Worm (Caenorhabditis elegans) whole organism, L4 larva: Measurements from ENCODE around the gene W06B4.1.

Source experiments
- F37D6.2 ChIP-seq: sonication (generic microtip); optimal IDR thresholded peaks from 2 replicates; lab custom pipeline; 2016; ENCODE audit warnings: mild to moderate bottlenecking, missing genetic modification characterization, missing compliant biosample characterization
- F44E2.7 ChIP-seq: fragments of 200-800 bp; sonication (Bioruptor generic); IDR thresholded peaks from 2 replicates; pipeline ENCODE4 v2.1.2; 2022; ENCODE audit warnings: missing genetic modification characterization, missing compliant biosample characterization
- ZK546.5 ChIP-seq, 2 experiments: sonication (generic microtip); optimal IDR thresholded peaks; 2 replicates each; lab custom pipeline; 2017; ENCODE audit warnings: missing biosample characterization in 2 of 2, missing genetic modification characterization in 2 of 2
- aha-1 ChIP-seq: fragments of 150-350 bp; peaks from one replicate; lab custom pipeline; 2014; ENCODE audit warnings: missing biosample characterization, missing genetic modification characterization
- aly-2 ChIP-seq: sonication (generic microtip); optimal IDR thresholded peaks from 2 replicates; lab custom pipeline; 2018; ENCODE audit warnings: missing biosample characterization, missing genetic modification characterization
- ama-1 ChIP-seq: fragments of 150-350 bp; optimal IDR thresholded peaks from 2 replicates; lab custom pipeline; 2014; ENCODE audit warnings: inconsistent platforms, mixed read lengths
- attf-4 ChIP-seq: sonication (generic microtip); optimal IDR thresholded peaks from 3 replicates; lab custom pipeline; 2017; ENCODE audit warnings: missing biosample characterization, missing genetic modification characterization
- ceh-20 ChIP-seq: fragments of 200-800 bp; sonication (Bioruptor generic); IDR thresholded peaks from 2 replicates; pipeline ENCODE4 v1.3.6; 2022; ENCODE audit warnings: missing genetic modification reagents, missing genetic modification characterization, missing compliant biosample characterization
- ceh-28 ChIP-seq: fragments of 150-350 bp; optimal IDR thresholded peaks from 2 replicates; lab custom pipeline; 2014; ENCODE audit warnings: missing biosample characterization, missing genetic modification reagents, missing genetic modification characterization
- ceh-44 ChIP-seq: fragments of 200-800 bp; sonication (Bioruptor generic); IDR thresholded peaks from 2 replicates; pipeline ENCODE4 v1.3.6; 2022; ENCODE audit warnings: missing genetic modification reagents, missing genetic modification characterization, missing compliant biosample characterization
- ces-1 ChIP-seq: fragments of 150-350 bp; sonication (generic microtip); optimal IDR thresholded peaks from 4 replicates; lab custom pipeline; 2014; ENCODE audit warnings: missing biosample characterization, missing genetic modification reagents, missing genetic modification characterization
- ctbp-1 ChIP-seq: fragments of 200-800 bp; sonication (Bioruptor generic); IDR thresholded peaks from 2 replicates; pipeline ENCODE4 v1.3.6; 2022; ENCODE audit warnings: missing genetic modification reagents, missing genetic modification characterization, missing compliant biosample characterization
- daf-12 ChIP-seq: fragments of 150-350 bp; optimal IDR thresholded peaks from 2 replicates; lab custom pipeline; 2014; ENCODE audit warnings: missing biosample characterization, missing genetic modification reagents, missing genetic modification characterization
- daf-16 ChIP-seq, 3 experiments: sonication (generic microtip); optimal IDR thresholded peaks; 2 replicates each; lab custom pipeline; 2016 to 2017; ENCODE audit warnings: missing genetic modification characterization in 3 of 3, missing genetic modification reagents in 3 of 3, mild to moderate bottlenecking in 2 of 3, missing compliant biosample characterization in 2 of 3, missing biosample characterization in 1 of 3, moderate library complexity in 1 of 3
- daf-19 ChIP-seq: fragments of 200-800 bp; sonication (Bioruptor generic); conservative IDR thresholded peaks from 2 replicates; pipeline ENCODE4 v1.3.6; 2022; ENCODE audit warnings: missing genetic modification characterization, missing compliant biosample characterization
- dmd-6 ChIP-seq: fragments of 200-800 bp; sonication (Bioruptor generic); IDR thresholded peaks from 2 replicates; pipeline ENCODE4 v1.3.6; 2022; ENCODE audit warnings: missing genetic modification reagents, missing genetic modification characterization, missing compliant biosample characterization
- dmd-9 ChIP-seq: fragments of 200-800 bp; sonication (Bioruptor generic); IDR thresholded peaks from 2 replicates; pipeline ENCODE4 v1.3.6; 2022; ENCODE audit warnings: missing genetic modification reagents, missing genetic modification characterization, missing compliant biosample characterization
- dve-1 ChIP-seq: sonication (generic microtip); optimal IDR thresholded peaks from 2 replicates; lab custom pipeline; 2017; ENCODE audit warnings: antibody characterized with exemption, mild to moderate bottlenecking, missing genetic modification characterization, missing compliant biosample characterization; ENCODE audit not compliant: insufficient read depth
- hif-1 ChIP-seq, 2 experiments: sonication (generic microtip); optimal IDR thresholded peaks; 2 replicates each; lab custom pipeline; 2016 to 2017; ENCODE audit warnings: missing compliant biosample characterization in 2 of 2, missing genetic modification characterization in 2 of 2, missing genetic modification reagents in 2 of 2, missing genotype in 2 of 2, mild to moderate bottlenecking in 1 of 2
- hlh-11 ChIP-seq: fragments of 200-800 bp; sonication (Bioruptor generic); optimal IDR thresholded peaks from 2 replicates; lab custom pipeline; 2018; ENCODE audit warnings: mild to moderate bottlenecking, missing genetic modification characterization, missing compliant biosample characterization
- lim-7 ChIP-seq: fragments of 200-800 bp; sonication (Bioruptor generic); IDR thresholded peaks from 2 replicates; pipeline ENCODE4 v1.3.6; 2022; ENCODE audit warnings: missing genetic modification characterization, missing compliant biosample characterization
- lin-1 ChIP-seq: fragments of 200-800 bp; sonication (Bioruptor generic); IDR thresholded peaks from 2 replicates; pipeline ENCODE4 v1.3.6; 2022; ENCODE audit warnings: missing genetic modification reagents, missing genetic modification characterization, missing compliant biosample characterization
- madf-9 ChIP-seq: fragments of 200-800 bp; sonication (Bioruptor generic); conservative IDR thresholded peaks from 2 replicates; pipeline ENCODE4 v1.3.6; 2022; ENCODE audit warnings: missing genetic modification reagents, missing genetic modification characterization, missing compliant biosample characterization
- mep-1 ChIP-seq: fragments of 150-350 bp; sonication (generic microtip); optimal IDR thresholded peaks from 3 replicates; lab custom pipeline; 2014; ENCODE audit warnings: missing biosample characterization, missing genetic modification characterization
- mes-2 ChIP-seq: sonication (generic microtip); optimal IDR thresholded peaks from 2 replicates; lab custom pipeline; 2016; ENCODE audit warnings: missing genotype, mild to moderate bottlenecking, missing genetic modification characterization, missing compliant biosample characterization; ENCODE audit not compliant: poor library complexity, severe bottlenecking
- mxl-2 ChIP-seq: fragments of 200-800 bp; sonication (Bioruptor generic); conservative IDR thresholded peaks from 2 replicates; pipeline ENCODE4 v1.3.6; 2022; ENCODE audit warnings: missing genetic modification reagents, missing genetic modification characterization, missing compliant biosample characterization
- mxl-3 ChIP-seq: fragments of 200-800 bp; sonication (Bioruptor generic); optimal IDR thresholded peaks from 2 replicates; lab custom pipeline; 2018; ENCODE audit warnings: mild to moderate bottlenecking, missing genetic modification characterization, missing compliant biosample characterization
- nhr-111 ChIP-seq: fragments of 200-800 bp; sonication (Bioruptor generic); optimal IDR thresholded peaks from 2 replicates; lab custom pipeline; 2018; ENCODE audit warnings: mild to moderate bottlenecking, missing genetic modification characterization, missing compliant biosample characterization
- nhr-237 ChIP-seq: sonication (generic microtip); optimal IDR thresholded peaks from 2 replicates; lab custom pipeline; 2017; ENCODE audit warnings: missing biosample characterization, missing genetic modification characterization
- nhr-41 ChIP-seq: fragments of 200-800 bp; sonication (Bioruptor generic); IDR thresholded peaks from 2 replicates; pipeline ENCODE4 v1.3.6; 2022; ENCODE audit warnings: missing genetic modification reagents, missing genetic modification characterization, missing compliant biosample characterization
- nhr-76 ChIP-seq: fragments of 150-350 bp; optimal IDR thresholded peaks from 2 replicates; lab custom pipeline; 2014; ENCODE audit warnings: missing biosample characterization, missing genetic modification characterization
- nhr-77 ChIP-seq: fragments of 150-350 bp; optimal IDR thresholded peaks from 2 replicates; lab custom pipeline; 2014; ENCODE audit warnings: missing biosample characterization, missing genetic modification characterization
- pha-4 ChIP-seq, 2 experiments: fragments of 150-350 bp in 1 of 2; fragments of 200-800 bp in 1 of 2; sonication (Bioruptor generic) in 1 of 2; IDR thresholded peaks in 1 of 2; optimal IDR thresholded peaks in 1 of 2; 2 replicates each; pipeline versions ENCODE4 v1.3.6 to Lab custom; 2014 to 2022; ENCODE audit warnings: missing genetic modification characterization in 2 of 2, missing genetic modification reagents in 2 of 2, missing biosample characterization in 1 of 2, missing compliant biosample characterization in 1 of 2
- php-3 ChIP-seq: fragments of 200-800 bp; sonication (Bioruptor generic); IDR thresholded peaks from 2 replicates; pipeline ENCODE4 v1.3.6; 2022; ENCODE audit warnings: missing genetic modification reagents, missing genetic modification characterization, missing compliant biosample characterization
- pqm-1 ChIP-seq: sonication (generic microtip); optimal IDR thresholded peaks from 2 replicates; lab custom pipeline; 2017; ENCODE audit warnings: missing biosample characterization, missing genetic modification characterization
- sdz-12 ChIP-seq: fragments of 200-800 bp; sonication (Bioruptor generic); optimal IDR thresholded peaks from 2 replicates; lab custom pipeline; 2018; ENCODE audit warnings: mild to moderate bottlenecking, missing genetic modification characterization, missing compliant biosample characterization
- skn-1 ChIP-seq: fragments of 150-350 bp; optimal IDR thresholded peaks from 2 replicates; lab custom pipeline; 2014; ENCODE audit warnings: missing biosample characterization, missing genetic modification characterization
- snpc-1.2 ChIP-seq: fragments of 200-800 bp; sonication (Bioruptor generic); IDR thresholded peaks from 2 replicates; pipeline ENCODE4 v1.3.6; 2022; ENCODE audit warnings: missing genetic modification reagents, missing genetic modification characterization, missing compliant biosample characterization
- spr-1 ChIP-seq: sonication (generic microtip); optimal IDR thresholded peaks from 2 replicates; lab custom pipeline; 2016; ENCODE audit warnings: mild to moderate bottlenecking, missing genetic modification characterization, missing compliant biosample characterization
- tra-1 ChIP-seq: fragments of 200-800 bp; sonication (Bioruptor generic); IDR thresholded peaks from 2 replicates; pipeline ENCODE4 v1.3.6; 2022; ENCODE audit warnings: missing genetic modification reagents, missing genetic modification characterization, missing compliant biosample characterization
- zag-1 ChIP-seq: fragments of 150-350 bp; optimal IDR thresholded peaks from 2 replicates; lab custom pipeline; 2014; ENCODE audit warnings: missing biosample characterization, missing genetic modification characterization
- zfp-3 ChIP-seq: fragments of 200-800 bp; sonication (Bioruptor generic); conservative IDR thresholded peaks from 2 replicates; pipeline ENCODE4 v1.3.6; 2022; ENCODE audit warnings: missing genetic modification reagents, missing genetic modification characterization, missing compliant biosample characterization
- zip-11 ChIP-seq: fragments of 200-800 bp; sonication (Bioruptor generic); IDR thresholded peaks from 2 replicates; pipeline ENCODE4 v1.3.6; 2022; ENCODE audit warnings: missing genetic modification characterization, missing compliant biosample characterization
- ztf-7 ChIP-seq: fragments of 150-350 bp; optimal IDR thresholded peaks from 2 replicates; lab custom pipeline; 2014; ENCODE audit warnings: missing biosample characterization, missing genetic modification characterization

W06B4.1 gene

ce11 chrII:4495844-4496243 lies 24.4 kb downstream of the W06B4.1 start (continued):
- no peak for TF ChIP-seq mxl-2 (GFP tag; lab: Robert Waterston, UW)
- no peak for TF ChIP-seq ceh-44 (GFP tag; lab: Robert Waterston, UW)
- no peak for TF ChIP-seq attf-4 (tag; lab: Kevin White, UChicago)
- TF ChIP-seq skn-1 (tag; lab: Kevin White, UChicago) = no peak
- TF ChIP-seq snpc-1.2 = no peak
- TF ChIP-seq ama-1 = no peak
- no peak for TF ChIP-seq nhr-76 (tag; lab: Kevin White, UChicago)
- no peak for TF ChIP-seq F37D6.2
- no peak for TF ChIP-seq mxl-3 (GFP tag; lab: Kevin White, UChicago)
- TF ChIP-seq dmd-6 = peak; percentile 45
- TF ChIP-seq ZK546.5 (tag; optimal IDR thresholded peaks at IDR 0.05; lab: Kevin White, UChicago) = no peak
- TF ChIP-seq madf-9 (GFP tag; lab: Robert Waterston, UW) = no peak
- TF ChIP-seq aly-2 (tag; lab: Kevin White, UChicago) = no peak
- no peak for TF ChIP-seq ztf-7 (tag; lab: Kevin White, UChicago)
- TF ChIP-seq ceh-28 (tag; lab: Kevin White, UChicago) = no peak
- no peak for TF ChIP-seq daf-12
- no peak for TF ChIP-seq pha-4 (GFP tag; IDR thresholded peaks at IDR 0.05; lab: Robert Waterston, UW)
- TF ChIP-seq pha-4 (tag; optimal IDR thresholded peaks at IDR 0.05; lab: Kevin White, UChicago) = no peak
- no peak for TF ChIP-seq daf-16 (GFP tag; optimal IDR thresholded peaks at IDR 0.05; lab: Kevin White, UChicago)
- peak; percentile 27 for TF ChIP-seq daf-16 (tag; optimal IDR thresholded peaks at IDR 0.05; lab: Kevin White, UChicago)
- no peak for TF ChIP-seq zip-11
- 0 out of 2 replicates have a peak, but pooled peaks have one; percentile 53 for TF ChIP-seq php-3 (GFP tag; lab: Robert Waterston, UW)
- TF ChIP-seq F44E2.7 = no peak
- no peak for TF ChIP-seq sdz-12 (GFP tag; lab: Kevin White, UChicago)
- 0 out of 2 replicates have a peak, but pooled peaks have one; percentile 41 for TF ChIP-seq tra-1 (GFP tag; lab: Robert Waterston, UW)
- TF ChIP-seq hlh-11 (tag; lab: Kevin White, UChicago) = no peak
- no peak for TF ChIP-seq spr-1 (tag; lab: Kevin White, UChicago)

- TF ChIP-seq nhr-111 (GFP tag; lab: Kevin White, UChicago) (no peak), dve-1 (tag; lab: Kevin White, UChicago) (no peak), dmd-9 (GFP tag; lab: Robert Waterston, UW) (no peak), mep-1 (tag; lab: Kevin White, UChicago) (no peak), zag-1 (tag; lab: Kevin White, UChicago) (no peak), lim-7 (GFP tag; lab: Robert Waterston, UW) (no peak), daf-19 (GFP tag; lab: Robert Waterston, UW) (no peak), ces-1 (GFP tag; lab: Kevin White, UChicago) (no peak), nhr-237 (tag; lab: Kevin White, UChicago) (no peak)
Observed at ce11 chrII:4505097-4505626, 33.8 kb downstream of the W06B4.1 start, which contains the start of gene camt-1. TSS of gene camt-1 (minus strand) at chrII:4505147.

ce11 chrII:4506552-4507291 lies 35.3 kb downstream of the W06B4.1 start:
- no peak for TF ChIP-seq zfp-3
- 0 out of 2 replicates have a peak, but pooled peaks have one; percentile 44 for TF ChIP-seq lin-1 (GFP tag; lab: Robert Waterston, UW)
- TF ChIP-seq mes-2 (tag; lab: Kevin White, UChicago) = peak; percentile 31
- TF ChIP-seq pqm-1 = peak; percentile 15
- peak; percentile 70 for TF ChIP-seq hlh-11 (tag; lab: Kevin White, UChicago)
- TF ChIP-seq hif-1 (tag; optimal IDR thresholded peaks at IDR 0.05; lab: Kevin White, UChicago) = peak in 1 of 2 experiments; percentile 49
- TF ChIP-seq nhr-77 (tag; lab: Kevin White, UChicago) = no peak
- TF ChIP-seq dve-1 (tag; lab: Kevin White, UChicago) = peak; percentile 53
- TF ChIP-seq nhr-41 (GFP tag; lab: Robert Waterston, UW) = no peak
- TF ChIP-seq ces-1 (GFP tag; lab: Kevin White, UChicago) = peak; percentile 46
- TF ChIP-seq dmd-6 = peak; percentile 74
- peak; percentile 64; the same call in 1 of the 2 replicates for TF ChIP-seq ctbp-1 (GFP tag; lab: Robert Waterston, UW)
- TF ChIP-seq mxl-3 (GFP tag; lab: Kevin White, UChicago) = peak; percentile 46
- peak; percentile 47; the same call in 1 of the 2 replicates for TF ChIP-seq pha-4 (GFP tag; IDR thresholded peaks at IDR 0.05; lab: Robert Waterston, UW)
- peak; percentile 8 for TF ChIP-seq pha-4 (tag; optimal IDR thresholded peaks at IDR 0.05; lab: Kevin White, UChicago)
- TF ChIP-seq ceh-20 (GFP tag; lab: Robert Waterston, UW) = peak; percentile 40; the same call in 1 of the 2 replicates
- peak; percentile 60 for TF ChIP-seq aha-1 (tag; lab: Kevin White, UChicago)
